Worm (Caenorhabditis elegans) whole organism, midembryonic: ENCODE results near the gene nduv-2.

ENCODE experiments used
- T22C8.4 ChIP-seq: fragments of 200-800 bp; sonication (Bioruptor generic); IDR thresholded peaks from 2 replicates; pipeline ENCODE4 v1.3.6; 2022; ENCODE audit warnings: missing genetic modification characterization, missing compliant biosample characterization
- cog-1 ChIP-seq: sonication (generic microtip); optimal IDR thresholded peaks from 2 replicates; lab custom pipeline; 2016; ENCODE audit warnings: missing genetic modification characterization, missing compliant biosample characterization
- flt-1 ChIP-seq: fragments of 200-800 bp; sonication (Bioruptor generic); IDR thresholded peaks from 2 replicates; pipeline ENCODE4 v1.3.6; 2022; ENCODE audit warnings: missing genetic modification characterization, missing compliant biosample characterization
- klf-2 ChIP-seq: fragments of 200-800 bp; sonication (Bioruptor generic); conservative IDR thresholded peaks from 2 replicates; pipeline ENCODE4 v1.3.6; 2022; ENCODE audit warnings: missing genetic modification reagents, missing genetic modification characterization, missing compliant biosample characterization
- med-1 ChIP-seq: sonication (generic microtip); optimal IDR thresholded peaks from 2 replicates; lab custom pipeline; 2017; ENCODE audit warnings: missing genetic modification characterization, mild to moderate bottlenecking, missing compliant biosample characterization, antibody characterized with exemption, missing genetic modification reagents; ENCODE audit not compliant: insufficient read depth
- ref-1 ChIP-seq: fragments of 200-800 bp; sonication (Bioruptor generic); conservative IDR thresholded peaks from 2 replicates; pipeline ENCODE4 v1.3.6; 2022; ENCODE audit warnings: missing genetic modification reagents, missing genetic modification characterization, missing compliant biosample characterization
- tab-1 ChIP-seq: fragments of 200-800 bp; sonication (Bioruptor generic); IDR thresholded peaks from 2 replicates; pipeline ENCODE4 v1.3.6; 2022; ENCODE audit warnings: missing genetic modification characterization, missing compliant biosample characterization
- ztf-23 ChIP-seq: fragments of 200-800 bp; sonication (Bioruptor generic); IDR thresholded peaks from 2 replicates; pipeline ENCODE4 v1.3.6; 2022; ENCODE audit warnings: missing genetic modification reagents, missing genetic modification characterization, missing compliant biosample characterization
- ztf-29 ChIP-seq: fragments of 200-800 bp; sonication (Bioruptor generic); IDR thresholded peaks from 2 replicates; pipeline ENCODE4 v1.3.6; 2022; ENCODE audit warnings: missing genetic modification reagents, missing genetic modification characterization, missing compliant biosample characterization

The nduv-2 gene

ce11 chrV:13658577-13658976 is 33.2 kb upstream of the nduv-2 start:
- TF ChIP-seq cog-1 (tag; lab: Kevin White, UChicago) (no peak), ztf-23 (GFP tag; lab: Robert Waterston, UW) (no peak), T22C8.4 (GFP tag; lab: Robert Waterston, UW) (no peak), flt-1 (GFP tag; lab: Robert Waterston, UW) (no peak), ztf-29 (GFP tag; lab: Robert Waterston, UW) (no peak), med-1 (GFP tag; lab: Kevin White, UChicago) (no peak), klf-2 (GFP tag; lab: Robert Waterston, UW) (0 out of 2 replicates have a peak, but pooled peaks have one; percentile 48), ref-1 (GFP tag; lab: Robert Waterston, UW) (no peak)

- TF ChIP-seq tab-1 (GFP tag; lab: Robert Waterston, UW): no peak
- no peak for TF ChIP-seq ztf-29 (GFP tag; lab: Robert Waterston, UW)
- no peak for TF ChIP-seq ztf-23 (GFP tag; lab: Robert Waterston, UW)
- no peak for TF ChIP-seq med-1 (GFP tag; lab: Kevin White, UChicago)
- no peak for TF ChIP-seq T22C8.4 (GFP tag; lab: Robert Waterston, UW)
- TF ChIP-seq ref-1 (GFP tag; lab: Robert Waterston, UW): no peak
Measured at ce11 chrV:13657841-13658338, 32.5 kb upstream of the nduv-2 start.

DNA sequence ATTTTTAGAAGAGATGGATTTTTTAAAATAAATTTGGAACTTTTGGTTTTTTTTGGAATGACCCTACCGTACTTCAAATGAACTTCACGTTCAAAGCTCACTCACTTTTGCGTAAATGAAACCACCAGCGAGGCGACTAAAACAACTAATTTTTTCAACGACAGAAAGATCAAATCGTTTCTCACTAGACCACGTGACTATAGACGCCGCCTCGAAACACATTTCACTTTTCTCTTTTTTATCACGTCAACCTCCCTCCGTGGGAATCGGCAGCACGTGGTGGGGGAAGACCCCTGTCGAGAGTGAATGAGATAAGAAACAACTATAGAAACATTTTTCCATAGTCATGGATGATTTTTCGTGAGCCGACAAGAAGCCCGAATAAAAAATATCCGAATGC is 31.9 kb upstream of the nduv-2 start:
- TF ChIP-seq med-1 (GFP tag; lab: Kevin White, UChicago) (no peak), cog-1 (tag; lab: Kevin White, UChicago) (no peak), ref-1 (GFP tag; lab: Robert Waterston, UW) (no peak), tab-1 (GFP tag; lab: Robert Waterston, UW) (no peak), T22C8.4 (GFP tag; lab: Robert Waterston, UW) (no peak), ztf-29 (GFP tag; lab: Robert Waterston, UW) (no peak)

- no peak for TF ChIP-seq med-1 (GFP tag; lab: Kevin White, UChicago)
- no peak for TF ChIP-seq klf-2 (GFP tag; lab: Robert Waterston, UW)
- no peak for TF ChIP-seq cog-1 (tag; lab: Kevin White, UChicago)
- TF ChIP-seq tab-1 (GFP tag; lab: Robert Waterston, UW): no peak
- no peak for TF ChIP-seq flt-1 (GFP tag; lab: Robert Waterston, UW)
- no peak for TF ChIP-seq T22C8.4 (GFP tag; lab: Robert Waterston, UW)
- no peak for TF ChIP-seq ztf-29 (GFP tag; lab: Robert Waterston, UW)
- no peak for TF ChIP-seq ztf-23 (GFP tag; lab: Robert Waterston, UW)
- TF ChIP-seq ref-1 (GFP tag; lab: Robert Waterston, UW): no peak
Measured at ce11 chrV:13656346-13657254, 31.2 kb upstream of the nduv-2 start.

DNA sequence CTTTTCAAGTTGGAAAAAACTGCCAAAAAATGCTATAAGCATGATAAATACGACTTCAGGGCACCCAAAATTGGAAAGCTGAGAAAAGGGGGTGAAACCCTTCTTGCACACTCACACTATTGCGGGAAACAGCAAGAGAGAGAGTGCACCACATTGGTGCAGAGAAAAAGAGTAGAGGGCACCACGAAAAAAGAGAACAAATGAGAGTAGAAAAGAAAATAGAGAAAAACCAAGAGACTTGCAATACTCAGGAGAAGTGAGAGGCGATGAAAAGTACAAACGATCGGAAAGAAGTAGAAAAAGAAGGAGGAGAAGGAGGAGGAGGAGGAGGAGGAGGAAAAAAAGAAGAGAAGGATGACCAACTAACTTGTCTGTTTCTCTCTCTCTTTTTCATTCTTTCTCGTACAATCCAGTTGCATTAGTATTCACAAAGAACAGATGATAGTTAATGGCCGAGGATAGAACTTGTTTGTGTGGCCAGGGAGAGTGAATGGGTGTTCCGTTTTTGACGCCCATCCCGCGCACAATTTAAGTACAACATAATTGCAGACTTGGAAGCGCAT is 29.9 kb upstream of the nduv-2 start:
- TF ChIP-seq med-1 (GFP tag; lab: Kevin White, UChicago): no peak
- peak; percentile 69 for TF ChIP-seq cog-1 (tag; lab: Kevin White, UChicago)

DNA sequence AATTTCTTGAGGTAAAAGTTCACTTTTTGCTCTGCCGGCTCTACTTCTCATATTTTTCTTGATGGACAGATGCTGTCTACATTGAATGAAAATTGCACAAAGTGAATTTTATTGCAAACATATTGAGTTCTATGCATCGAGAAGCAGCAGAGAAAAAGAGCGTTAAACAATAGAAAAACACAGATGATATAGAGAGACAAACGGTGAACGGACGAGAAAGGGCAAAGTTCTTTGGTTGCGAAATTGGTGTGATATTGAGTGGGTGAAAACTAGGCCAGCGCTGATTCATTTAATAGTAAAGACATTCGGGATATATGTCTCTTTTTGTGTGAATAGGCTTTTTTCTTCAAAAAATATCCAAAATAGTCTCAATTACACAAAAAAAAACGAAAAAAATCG is 29.0 kb upstream of the nduv-2 start:
- no peak for TF ChIP-seq cog-1 (tag; lab: Kevin White, UChicago)
- no peak for TF ChIP-seq ref-1 (GFP tag; lab: Robert Waterston, UW)
- no peak for TF ChIP-seq T22C8.4 (GFP tag; lab: Robert Waterston, UW)
- no peak for TF ChIP-seq flt-1 (GFP tag; lab: Robert Waterston, UW)
- TF ChIP-seq ztf-29 (GFP tag; lab: Robert Waterston, UW): no peak
- TF ChIP-seq tab-1 (GFP tag; lab: Robert Waterston, UW): no peak
- no peak for TF ChIP-seq klf-2 (GFP tag; lab: Robert Waterston, UW)
- TF ChIP-seq med-1 (GFP tag; lab: Kevin White, UChicago): no peak
- no peak for TF ChIP-seq ztf-23 (GFP tag; lab: Robert Waterston, UW)

DNA sequence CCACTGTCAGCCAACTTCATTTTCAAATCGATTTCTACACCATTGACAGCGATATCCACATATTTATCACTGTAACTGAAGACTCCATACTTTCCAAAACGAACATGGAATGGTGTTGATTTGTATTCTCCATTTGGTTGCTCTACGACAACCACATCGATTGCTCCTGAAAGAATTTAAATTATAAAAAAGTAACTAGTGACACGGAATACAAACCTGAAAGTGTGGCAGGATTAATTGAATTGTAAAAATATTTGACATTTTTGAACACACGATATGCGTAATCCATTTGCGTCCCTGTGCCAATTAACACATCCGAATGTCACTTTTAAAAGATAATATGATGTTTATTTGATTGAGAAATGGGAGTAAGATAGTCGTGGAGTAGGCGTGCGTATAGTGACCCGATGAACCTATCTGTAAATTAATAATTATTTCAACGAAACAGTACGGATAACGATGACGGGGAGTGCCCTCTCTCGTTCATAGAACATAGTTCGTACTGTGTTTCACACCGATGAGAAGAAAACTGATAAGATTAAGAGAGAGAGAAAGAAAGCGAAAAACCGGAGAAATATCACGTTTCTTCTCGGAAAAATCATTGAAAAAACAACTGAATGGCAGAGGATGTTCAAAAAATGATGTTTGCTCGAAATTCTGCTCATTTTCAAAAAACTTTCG is 28.5 kb upstream of the nduv-2 start, which contains the start of gene lpin-1:
TSS of gene lpin-1 (minus strand) at position 417 of the 681 bp plus-strand sequence.
- TF ChIP-seq T22C8.4 (GFP tag; lab: Robert Waterston, UW) (no peak), klf-2 (GFP tag; lab: Robert Waterston, UW) (no peak)

ce11 chrV:13652322-13652721 is 27.0 kb upstream of the nduv-2 start:
- TF ChIP-seq klf-2 (GFP tag; lab: Robert Waterston, UW): no peak
- no peak for TF ChIP-seq ztf-23 (GFP tag; lab: Robert Waterston, UW)
- no peak for TF ChIP-seq med-1 (GFP tag; lab: Kevin White, UChicago)
- no peak for TF ChIP-seq T22C8.4 (GFP tag; lab: Robert Waterston, UW)

DNA sequence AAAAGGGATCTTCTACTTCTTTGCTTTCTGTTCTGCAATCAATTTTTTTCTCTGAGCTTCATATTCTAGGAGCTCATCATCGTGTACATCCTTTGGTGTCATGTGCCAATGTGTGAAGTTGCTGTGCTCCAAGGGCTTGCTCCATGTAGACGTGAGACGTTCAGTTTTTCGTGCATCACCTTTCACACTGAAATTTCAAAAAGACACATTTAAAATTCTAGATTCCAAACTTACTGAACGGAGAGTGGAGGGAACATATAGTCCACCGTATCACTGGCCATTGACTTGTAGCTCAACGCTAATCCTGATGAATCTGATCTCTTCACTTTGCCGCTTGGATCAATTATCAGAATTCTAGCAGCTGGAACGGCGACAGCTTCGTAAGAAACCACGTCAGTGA is 25.4 kb upstream of the nduv-2 start:
- no peak for TF ChIP-seq ztf-23 (GFP tag; lab: Robert Waterston, UW)
- TF ChIP-seq med-1 (GFP tag; lab: Kevin White, UChicago): no peak
- no peak for TF ChIP-seq T22C8.4 (GFP tag; lab: Robert Waterston, UW)
- TF ChIP-seq cog-1 (tag; lab: Kevin White, UChicago): no peak
- no peak for TF ChIP-seq flt-1 (GFP tag; lab: Robert Waterston, UW)
- TF ChIP-seq ref-1 (GFP tag; lab: Robert Waterston, UW): no peak
